Worm (Caenorhabditis elegans) whole organism, mixed stage, embryonic: ENCODE measurements around the gene noa-1.

ENCODE experiments used
- M03D4.4 ChIP-seq: sonication (generic microtip); optimal IDR thresholded peaks from 2 replicates; lab custom pipeline; 2017; ENCODE audit warnings: mild to moderate bottlenecking, missing genetic modification characterization, missing compliant biosample characterization
- bed-3 ChIP-seq: fragments of 200-800 bp; sonication (Bioruptor generic); optimal IDR thresholded peaks from 3 replicates; lab custom pipeline; 2018; ENCODE audit warnings: mild to moderate bottlenecking, missing genetic modification characterization, moderate library complexity, missing compliant biosample characterization
- ceh-39 ChIP-seq: fragments of 150-350 bp; optimal IDR thresholded peaks from 2 replicates; lab custom pipeline; 2014; ENCODE audit warnings: missing biosample characterization, missing genetic modification characterization
- ceh-83 ChIP-seq: fragments of 200-800 bp; sonication (Bioruptor generic); optimal IDR thresholded peaks from 2 replicates; lab custom pipeline; 2018; ENCODE audit warnings: mild to moderate bottlenecking, missing genetic modification characterization, missing compliant biosample characterization
- ces-1 ChIP-seq: fragments of 150-350 bp; optimal IDR thresholded peaks from 2 replicates; lab custom pipeline; 2014; ENCODE audit warnings: missing biosample characterization, missing genetic modification reagents, missing genetic modification characterization
- cnd-1 ChIP-seq: fragments of 200-800 bp; sonication (Bioruptor generic); optimal IDR thresholded peaks from 2 replicates; lab custom pipeline; 2018; ENCODE audit warnings: mild to moderate bottlenecking, missing genetic modification characterization, missing compliant biosample characterization
- drap-1 ChIP-seq: fragments of 200-800 bp; sonication (Bioruptor generic); optimal IDR thresholded peaks from 3 replicates; lab custom pipeline; 2018; ENCODE audit warnings: mild to moderate bottlenecking, missing genetic modification characterization, missing compliant biosample characterization
- elt-1 ChIP-seq: sonication (generic microtip); optimal IDR thresholded peaks from 2 replicates; lab custom pipeline; 2017; ENCODE audit warnings: missing genetic modification characterization, mild to moderate bottlenecking, missing compliant biosample characterization, antibody characterized with exemption, moderate library complexity, borderline replicate concordance; ENCODE audit not compliant: insufficient read depth
- elt-3 ChIP-seq: fragments of 150-350 bp; optimal IDR thresholded peaks from 2 replicates; lab custom pipeline; 2014; ENCODE audit warnings: missing biosample characterization, missing genetic modification characterization
- flh-1 ChIP-seq: fragments of 200-800 bp; sonication (Bioruptor generic); optimal IDR thresholded peaks from 2 replicates; lab custom pipeline; 2018; ENCODE audit warnings: mild to moderate bottlenecking, missing genetic modification characterization, moderate library complexity, missing compliant biosample characterization
- lin-13 ChIP-seq: fragments of 150-350 bp; optimal IDR thresholded peaks from 2 replicates; lab custom pipeline; 2014; ENCODE audit warnings: missing biosample characterization, missing genetic modification characterization
- mls-2 ChIP-seq: sonication (generic microtip); optimal IDR thresholded peaks from 2 replicates; lab custom pipeline; 2016; ENCODE audit warnings: mild to moderate bottlenecking, missing genetic modification characterization, moderate library complexity, missing compliant biosample characterization
- nhr-237 ChIP-seq: fragments of 150-350 bp; optimal IDR thresholded peaks from 2 replicates; lab custom pipeline; 2014; ENCODE audit warnings: missing biosample characterization, missing genetic modification characterization
- nhr-28 ChIP-seq: fragments of 150-350 bp; optimal IDR thresholded peaks from 2 replicates; lab custom pipeline; 2014; ENCODE audit warnings: missing biosample characterization, missing genetic modification characterization
- nhr-76 ChIP-seq: sonication (generic microtip); optimal IDR thresholded peaks from 2 replicates; lab custom pipeline; 2017; ENCODE audit warnings: missing biosample characterization, missing genetic modification characterization
- pha-4 ChIP-seq: fragments of 150-350 bp; optimal IDR thresholded peaks from 2 replicates; lab custom pipeline; 2018; ENCODE audit warnings: missing biosample characterization, missing genetic modification reagents, missing genetic modification characterization
- snpc-4 ChIP-seq: fragments of 150-350 bp; optimal IDR thresholded peaks from 2 replicates; lab custom pipeline; 2014; ENCODE audit warnings: missing biosample characterization, missing genetic modification characterization
- unc-120 ChIP-seq: sonication (generic microtip); optimal IDR thresholded peaks from 2 replicates; lab custom pipeline; 2017; ENCODE audit warnings: missing genetic modification characterization, missing compliant biosample characterization; ENCODE audit not compliant: poor library complexity, severe bottlenecking
- zip-8 ChIP-seq: fragments of 150-350 bp; optimal IDR thresholded peaks from 2 replicates; lab custom pipeline; 2014; ENCODE audit warnings: missing biosample characterization, missing genetic modification characterization
- ztf-11 ChIP-seq: fragments of 150-350 bp; optimal IDR thresholded peaks from 2 replicates; lab custom pipeline; 2014; ENCODE audit warnings: missing biosample characterization, missing genetic modification characterization

The noa-1 gene

ce11 chrII:13485119-13485518, 55.7 kb downstream of the noa-1 start:
- TF ChIP-seq lin-13 (tag; lab: Kevin White, UChicago), result no peak
- no peak for TF ChIP-seq ceh-39 (tag; lab: Kevin White, UChicago)
- TF ChIP-seq ztf-11 (tag; lab: Kevin White, UChicago), result no peak
- no peak for TF ChIP-seq cnd-1 (tag; lab: Kevin White, UChicago)
- TF ChIP-seq unc-120 (tag; lab: Kevin White, UChicago), result no peak
- no peak for TF ChIP-seq mls-2
- TF ChIP-seq snpc-4, result no peak

DNA sequence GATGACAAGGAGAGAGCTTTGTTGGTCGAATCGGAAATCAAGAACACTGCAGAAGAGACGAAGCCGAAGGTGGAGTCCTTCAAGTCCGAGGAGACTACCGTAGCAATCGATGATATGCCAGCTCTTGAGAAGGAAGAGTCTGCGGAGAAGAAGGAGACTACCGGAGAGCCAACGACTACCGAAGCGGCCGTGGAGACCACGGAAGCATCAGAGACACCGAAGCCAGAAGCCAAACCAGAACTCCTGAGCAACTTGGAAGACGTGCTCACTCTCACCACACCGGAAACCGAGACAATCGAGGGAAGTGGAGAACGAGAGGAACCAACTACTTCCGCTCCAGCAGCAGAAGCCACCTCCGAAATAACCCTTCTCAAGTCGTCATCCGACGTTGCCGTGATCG, 56.7 kb downstream of the noa-1 start:
- no peak for TF ChIP-seq drap-1 (GFP tag; lab: Kevin White, UChicago)
- no peak for TF ChIP-seq M03D4.4 (tag; lab: Kevin White, UChicago)
- TF ChIP-seq zip-8 (tag; lab: Kevin White, UChicago), result no peak
- no peak for TF ChIP-seq nhr-237 (tag; lab: Kevin White, UChicago)
- no peak for TF ChIP-seq ceh-83
- no peak for TF ChIP-seq ztf-11 (tag; lab: Kevin White, UChicago)
- TF ChIP-seq nhr-76 (tag; lab: Kevin White, UChicago), result no peak
- no peak for TF ChIP-seq elt-1
- no peak for TF ChIP-seq nhr-28
- TF ChIP-seq elt-3 (tag; lab: Kevin White, UChicago), result no peak
- no peak for TF ChIP-seq pha-4
- TF ChIP-seq ces-1 (GFP tag; lab: Kevin White, UChicago), result no peak
- TF ChIP-seq flh-1 (GFP tag; lab: Kevin White, UChicago), result no peak
- no peak for TF ChIP-seq bed-3 (GFP tag; lab: Kevin White, UChicago)
